Worm (Caenorhabditis elegans): ENCODE results near the gene srw-13.

The srw-13 gene

DNA sequence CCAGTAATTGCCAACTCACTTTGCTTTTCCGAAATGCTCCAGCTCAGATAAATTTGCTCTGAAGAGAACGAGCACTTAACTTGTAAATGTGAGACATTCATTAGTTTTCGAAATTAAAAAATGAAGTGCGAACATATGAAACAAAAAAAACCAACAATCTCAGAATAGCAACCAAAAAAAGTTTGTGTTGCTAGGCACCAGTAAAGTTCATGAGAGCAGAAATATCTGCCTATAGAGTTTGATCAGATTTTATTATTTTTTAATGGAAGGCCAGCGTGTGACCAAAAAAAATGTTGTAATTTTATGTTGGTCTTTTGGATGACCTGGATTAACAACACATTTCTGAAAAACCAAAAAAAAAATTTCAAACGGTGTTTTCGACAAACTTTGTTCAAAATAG lies 31.8 kb downstream of the srw-13 start, which contains the start of gene M01B2.12:
Gene M01B2.12, minus strand, starts transcription at position 101 of the 400 bp plus-strand sequence.
- TF ChIP-seq elt-3 (tag; optimal IDR thresholded peaks at IDR 0.05), result no peak
- no peak for TF ChIP-seq mab-5 (tag; optimal IDR thresholded peaks at IDR 0.05)
- TF ChIP-seq ces-1 (GFP tag; optimal IDR thresholded peaks at IDR 0.05), result no peak
- TF ChIP-seq unc-62 (GFP tag; optimal IDR thresholded peaks at IDR 0.05), result no peak
- no peak for TF ChIP-seq nhr-12 (tag; optimal IDR thresholded peaks at IDR 0.05)
- TF ChIP-seq elt-1 (tag; optimal IDR thresholded peaks at IDR 0.05; ENCODE audit: borderline replicate concordance, insufficient read depth), result no peak
- TF ChIP-seq nhr-237 (tag; optimal IDR thresholded peaks at IDR 0.05), result no peak
- TF ChIP-seq blmp-1 (tag; optimal IDR thresholded peaks at IDR 0.05), result no peak
- TF ChIP-seq lin-32 (GFP tag; optimal IDR thresholded peaks at IDR 0.05), result no peak
- TF ChIP-seq mep-1 (tag; optimal IDR thresholded peaks at IDR 0.05), result no peak
- TF ChIP-seq ham-2 (GFP tag; optimal IDR thresholded peaks at IDR 0.05), result no peak
- TF ChIP-seq tbx-8 (GFP tag; optimal IDR thresholded peaks at IDR 0.05), result no peak

DNA sequence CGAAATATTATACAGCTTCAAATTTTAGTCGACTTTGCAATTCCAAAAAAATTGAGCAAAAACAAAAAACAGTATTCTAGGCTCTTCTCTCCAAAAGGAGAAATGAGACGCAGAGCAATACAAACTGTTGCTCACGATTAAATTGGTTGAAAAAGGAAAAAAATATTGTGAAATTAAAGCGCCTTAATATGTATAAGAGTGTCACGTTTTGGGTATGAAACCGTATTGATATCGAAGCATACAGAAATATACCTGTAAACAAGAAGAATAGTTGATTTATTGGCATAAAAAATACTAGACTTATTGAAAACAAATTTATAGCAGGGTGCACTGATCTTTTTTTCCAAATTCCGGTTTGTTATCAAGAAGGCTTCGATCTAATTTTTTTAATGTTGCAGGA lies 33.5 kb downstream of the srw-13 start, which contains the start of gene M01B2.13:
Gene M01B2.13, minus strand, starts transcription at position 101 of the 400 bp plus-strand sequence.
- TF ChIP-seq flh-1 (GFP tag; optimal IDR thresholded peaks at IDR 0.05) (no peak), drap-1 (GFP tag; optimal IDR thresholded peaks at IDR 0.05) (no peak), lsy-2 (tag; optimal IDR thresholded peaks at IDR 0.05) (no peak), nhr-76 (tag; optimal IDR thresholded peaks at IDR 0.05) (no peak), mab-5 (tag; optimal IDR thresholded peaks at IDR 0.05) (no peak), bed-3 (GFP tag; optimal IDR thresholded peaks at IDR 0.05) (no peak), sptf-1 (tag; optimal IDR thresholded peaks at IDR 0.05) (no peak), blmp-1 (tag; optimal IDR thresholded peaks at IDR 0.05) (no peak), M03D4.4 (tag; optimal IDR thresholded peaks at IDR 0.05) (no peak), sem-2 (GFP tag; optimal IDR thresholded peaks at IDR 0.05) (no peak), pha-4 (tag; optimal IDR thresholded peaks at IDR 0.05) (no peak)

DNA sequence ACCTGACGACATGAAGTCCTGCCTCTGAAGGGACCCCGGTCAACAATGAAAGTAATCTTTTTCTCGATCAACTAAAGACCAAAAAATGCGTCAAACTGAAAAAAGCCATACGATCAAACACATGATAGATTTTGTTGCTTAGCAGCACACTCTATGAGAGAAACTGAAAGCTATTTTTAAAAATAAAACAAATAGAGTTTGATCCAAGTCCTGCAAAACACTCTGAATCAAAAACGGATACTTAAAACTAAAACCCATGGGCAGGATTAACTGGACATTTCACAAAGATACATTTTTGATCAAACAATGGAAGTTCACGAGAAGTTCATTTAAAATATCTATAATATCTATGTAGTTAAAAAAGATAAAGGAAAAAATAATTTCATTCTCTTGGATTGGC lies 35.1 kb downstream of the srw-13 start, which contains the start of gene T10H4.13:
Gene T10H4.13, minus strand, starts transcription at position 101 of the 400 bp plus-strand sequence.
- no peak for TF ChIP-seq mls-2 (tag; optimal IDR thresholded peaks at IDR 0.05)
- TF ChIP-seq zip-8 (tag; optimal IDR thresholded peaks at IDR 0.05), result no peak
- no peak for TF ChIP-seq cnd-1 (tag; optimal IDR thresholded peaks at IDR 0.05)
- TF ChIP-seq ceh-39 (tag; optimal IDR thresholded peaks at IDR 0.05), result no peak
- no peak for TF ChIP-seq lin-13 (tag; optimal IDR thresholded peaks at IDR 0.05)

- no peak for TF ChIP-seq elt-3 (tag; optimal IDR thresholded peaks at IDR 0.05)
- TF ChIP-seq ceh-43 (GFP tag; optimal IDR thresholded peaks at IDR 0.05), result no peak
- TF ChIP-seq sptf-1 (tag; optimal IDR thresholded peaks at IDR 0.05), result no peak
- TF ChIP-seq ces-1 (GFP tag; optimal IDR thresholded peaks at IDR 0.05), result no peak
- TF ChIP-seq nhr-237 (tag; optimal IDR thresholded peaks at IDR 0.05), result no peak
- TF ChIP-seq hlh-1 (tag; optimal IDR thresholded peaks at IDR 0.05), result no peak
- TF ChIP-seq blmp-1 (tag; optimal IDR thresholded peaks at IDR 0.05), result no peak
Observed at ce11 chrV:15268302-15268701, 36.0 kb downstream of the srw-13 start, which contains the start of gene srw-22. TSS of gene srw-22 (plus strand) at chrV:15268602.

DNA sequence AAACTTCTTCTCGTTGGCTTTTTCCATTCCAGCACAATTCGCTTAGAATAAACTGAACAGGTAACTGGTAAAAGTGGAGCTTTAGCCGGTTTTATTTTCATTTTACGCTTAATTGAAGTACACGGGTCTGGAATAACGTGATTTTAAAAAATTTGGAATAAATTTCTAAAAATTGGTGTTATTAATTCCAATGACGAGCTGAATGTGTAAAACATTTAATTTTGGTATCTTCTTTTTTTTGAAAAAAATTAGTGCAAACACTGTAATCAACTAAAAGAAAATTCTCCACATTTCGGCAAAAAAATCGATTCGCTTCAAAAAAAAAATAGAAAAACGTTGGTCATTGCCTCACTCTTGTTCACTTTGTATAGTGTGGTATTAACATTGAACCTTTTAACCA lies 40.0 kb downstream of the srw-13 start, which contains the start of gene T10H4.4:
Gene T10H4.4, minus strand, starts transcription at position 101 of the 400 bp plus-strand sequence.
- TF ChIP-seq mep-1 (tag; optimal IDR thresholded peaks at IDR 0.05) (no peak), bed-3 (GFP tag; optimal IDR thresholded peaks at IDR 0.05) (no peak), ceh-83 (GFP tag; optimal IDR thresholded peaks at IDR 0.05) (no peak), mab-5 (tag; optimal IDR thresholded peaks at IDR 0.05) (no peak), M03D4.4 (tag; optimal IDR thresholded peaks at IDR 0.05) (no peak), snpc-4 (tag; optimal IDR thresholded peaks at IDR 0.05) (no peak), elt-1 (tag; optimal IDR thresholded peaks at IDR 0.05; ENCODE audit: borderline replicate concordance, insufficient read depth) (no peak), nhr-2 (tag; optimal IDR thresholded peaks at IDR 0.05) (no peak), ztf-11 (tag; optimal IDR thresholded peaks at IDR 0.05) (no peak), flh-1 (GFP tag; optimal IDR thresholded peaks at IDR 0.05) (no peak), lin-13 (tag; optimal IDR thresholded peaks at IDR 0.05) (no peak), zip-8 (tag; optimal IDR thresholded peaks at IDR 0.05) (no peak), hlh-1 (tag; optimal IDR thresholded peaks at IDR 0.05) (no peak), unc-39 (tag; optimal IDR thresholded peaks at IDR 0.05) (no peak), unc-120 (tag; optimal IDR thresholded peaks at IDR 0.05; ENCODE audit: poor library complexity, severe bottlenecking) (no peak)

All from whole organism, mixed stage, embryonic.